Worm (Caenorhabditis elegans): ENCODE data around the gene cct-2.

ce11 chrII:8940362-8940940, 12.9 kb downstream of the cct-2 start, which contains the start of the genes set-17 and T21B10.4:
- TF ChIP-seq blmp-1 (tag; optimal IDR thresholded peaks at IDR 0.05; ENCODE audit: insufficient read depth) (no peak), nhr-77 (tag; optimal IDR thresholded peaks at IDR 0.05) (no peak), lsy-2 (tag; optimal IDR thresholded peaks at IDR 0.05) (peak in 1 of 2 experiments; percentile 62), ztf-11 (tag; optimal IDR thresholded peaks at IDR 0.05) (no peak), aly-2 (tag; optimal IDR thresholded peaks at IDR 0.05) (no peak)

Measured in whole organism, L2 larva.